Fruit fly (Drosophila melanogaster) whole organism, embryonic: ENCODE data around the gene PGRP-SD.

Experiments
- CG10147 ChIP-seq: fragments of 200-800 bp; sonication (Bioruptor generic); optimal IDR thresholded peaks from 2 replicates; lab custom pipeline; 2019; ENCODE audit warnings: missing biosample characterization, mild to moderate bottlenecking, missing genetic modification characterization, moderate library complexity
- CG10543 ChIP-seq: fragments of 200-800 bp; sonication (Bioruptor generic); optimal IDR thresholded peaks from 3 replicates; lab custom pipeline; 2017; ENCODE audit warnings: missing biosample characterization, mild to moderate bottlenecking, missing genetic modification characterization, moderate library complexity
- CG31365 ChIP-seq: fragments of 200-800 bp; sonication (Bioruptor generic); optimal IDR thresholded peaks from 2 replicates; lab custom pipeline; 2018; ENCODE audit warnings: missing biosample characterization, mild to moderate bottlenecking, missing genetic modification characterization
- CG3847 ChIP-seq: fragments of 200-800 bp; sonication (Bioruptor generic); IDR thresholded peaks from 2 replicates; pipeline ENCODE4 v1.3.6; 2022; ENCODE audit warnings: missing biosample characterization, missing genetic modification characterization
- CG4328 ChIP-seq: fragments of 200-800 bp; sonication (Bioruptor generic); optimal IDR thresholded peaks from 3 replicates; lab custom pipeline; 2017; ENCODE audit warnings: missing biosample characterization, missing genetic modification reagents, missing genetic modification characterization
- CG4360 ChIP-seq: fragments of 200-800 bp; sonication (Bioruptor generic); IDR thresholded peaks from 2 replicates; pipeline ENCODE4 v1.3.6; 2022; ENCODE audit warnings: missing biosample characterization, missing genetic modification characterization
- Dbx ChIP-seq: fragments of 200-800 bp; sonication (Bioruptor generic); IDR thresholded peaks from 3 replicates; pipeline ENCODE4 v1.3.6; 2022; ENCODE audit warnings: missing biosample characterization, missing genetic modification characterization
- E2f2 ChIP-seq: fragments of 200-800 bp; sonication (Bioruptor generic); IDR thresholded peaks from 2 replicates; pipeline ENCODE4 v1.3.6; 2022; ENCODE audit warnings: missing biosample characterization, missing genetic modification characterization
- Ets97D ChIP-seq: fragments of 200-800 bp; sonication (Bioruptor generic); optimal IDR thresholded peaks from 3 replicates; lab custom pipeline; 2016; ENCODE audit warnings: missing biosample characterization, missing genetic modification characterization
- Gug ChIP-seq: fragments of 200-800 bp; sonication (Bioruptor generic); IDR thresholded peaks from 4 replicates; pipeline ENCODE4 v1.3.6; 2022; ENCODE audit warnings: missing biosample characterization, missing genetic modification characterization
- Hr3 ChIP-seq: fragments of 200-800 bp; sonication (Bioruptor generic); optimal IDR thresholded peaks from 3 replicates; lab custom pipeline; 2016; ENCODE audit warnings: missing biosample characterization, missing genetic modification characterization
- MESR4 ChIP-seq: fragments of 200-800 bp; sonication (Bioruptor generic); optimal IDR thresholded peaks from 2 replicates; lab custom pipeline; 2018; ENCODE audit warnings: missing biosample characterization, mild to moderate bottlenecking, missing genetic modification characterization, moderate library complexity
- Pdp1 ChIP-seq, 2 experiments: fragments of 200-800 bp; sonication (Bioruptor generic); optimal IDR thresholded peaks; 3 replicates each; lab custom pipeline; 2016; ENCODE audit warnings: missing biosample characterization in 2 of 2, missing genetic modification characterization in 2 of 2, mild to moderate bottlenecking in 1 of 2, moderate library complexity in 1 of 2
- Sin3A ChIP-seq: fragments of >200 bp; optimal IDR thresholded peaks from 2 replicates; lab custom pipeline; 2018
- YL-1 ChIP-seq: fragments of 200-800 bp; sonication (Bioruptor generic); optimal IDR thresholded peaks from 3 replicates; lab custom pipeline; 2017; ENCODE audit warnings: missing biosample characterization, mild to moderate bottlenecking, missing genetic modification characterization
- bsh ChIP-seq, 2 experiments: fragments of 200-800 bp; sonication (Bioruptor generic); optimal IDR thresholded peaks; 2 replicates each; lab custom pipeline; 2017 to 2018; ENCODE audit warnings: mild to moderate bottlenecking in 2 of 2, missing biosample characterization in 2 of 2, missing genetic modification characterization in 2 of 2, moderate library complexity in 1 of 2
- dm ChIP-seq: fragments of 200-800 bp; sonication (Bioruptor generic); optimal IDR thresholded peaks from 3 replicates; lab custom pipeline; 2016; ENCODE audit warnings: missing biosample characterization, missing genetic modification characterization
- gfzf ChIP-seq: fragments of 200-800 bp; sonication (Bioruptor generic); optimal IDR thresholded peaks from 2 replicates; lab custom pipeline; 2016; ENCODE audit warnings: missing biosample characterization, mild to moderate bottlenecking, missing genetic modification characterization, moderate library complexity
- gt ChIP-seq: fragments of 200-800 bp; sonication (Bioruptor generic); IDR thresholded peaks from 2 replicates; pipeline ENCODE4 v1.3.6; 2022; ENCODE audit warnings: missing biosample characterization, missing genetic modification characterization
- hkb ChIP-seq, 2 experiments: fragments of 200-800 bp in 1 of 2; fragments of >200 bp in 1 of 2; sonication (Bioruptor generic) in 1 of 2; IDR thresholded peaks in 1 of 2; optimal IDR thresholded peaks in 1 of 2; 2 replicates each; pipeline versions ENCODE4 v1.3.6 to Lab custom; 2017 to 2022; ENCODE audit warnings: missing biosample characterization in 1 of 2, missing genetic modification characterization in 1 of 2
- pzg ChIP-seq: fragments of 200-800 bp; sonication (Bioruptor generic); optimal IDR thresholded peaks from 3 replicates; lab custom pipeline; 2018; ENCODE audit warnings: missing biosample characterization, mild to moderate bottlenecking, missing genetic modification characterization, moderate library complexity
- sr ChIP-seq: fragments of 200-800 bp; sonication (Bioruptor generic); IDR thresholded peaks from 3 replicates; pipeline ENCODE4 v1.3.6; 2022; ENCODE audit warnings: missing biosample characterization, missing genetic modification characterization

The PGRP-SD gene

DNA sequence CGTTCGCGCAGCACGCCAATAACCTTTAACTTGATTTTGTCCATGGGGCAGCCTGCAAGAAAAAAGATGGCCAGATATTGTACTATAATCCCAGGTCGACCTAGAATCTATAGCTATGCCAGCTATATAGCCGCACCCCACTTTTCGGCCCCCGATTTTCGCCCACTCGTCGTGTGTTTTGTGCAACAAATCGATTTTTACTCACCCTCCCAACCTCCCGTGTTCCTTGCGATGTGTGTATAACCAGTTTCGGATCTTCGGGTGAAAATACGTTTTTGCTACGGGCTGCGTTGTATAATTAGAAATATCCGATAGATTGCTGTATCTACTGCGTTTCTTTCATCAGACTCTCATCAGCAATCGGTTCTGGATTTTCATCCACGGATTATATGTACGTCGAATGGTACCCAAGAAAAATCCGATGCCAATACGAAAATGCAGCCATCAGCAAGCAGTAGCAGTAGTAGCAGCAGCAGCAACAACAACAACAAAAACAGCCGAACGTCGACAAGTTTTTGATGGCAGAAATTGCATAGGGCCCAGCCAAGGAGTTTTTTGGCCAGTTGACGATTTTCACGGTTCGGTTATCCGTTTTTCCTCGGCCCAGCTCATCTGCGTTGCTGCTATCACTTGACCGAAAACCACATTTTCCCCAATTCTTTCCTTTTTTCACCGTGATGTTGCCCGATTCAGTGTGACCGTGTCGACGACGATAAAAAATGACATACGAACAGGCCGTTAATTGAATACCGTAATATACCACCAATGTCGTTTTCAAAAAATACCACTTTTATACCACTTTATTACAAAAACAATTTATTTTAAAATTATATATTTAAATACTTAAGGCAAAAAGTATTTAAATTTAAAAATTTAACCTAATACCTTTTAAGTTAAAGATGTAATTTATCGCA lies 3.3 kb downstream of the PGRP-SD start, which contains the start of gene CG7492 (continued):
- TF ChIP-seq CG31365 (tag; lab: Kevin White, UChicago) (peak; percentile 41), bsh (GFP tag; optimal IDR thresholded peaks at IDR 0.05; lab: Kevin White, UChicago) (no peak), Sin3A (lab: Kevin White, UChicago) (peak; percentile 4), Ets97D (GFP tag; lab: Kevin White, UChicago) (peak; percentile 22), gfzf (GFP tag; lab: Kevin White, UChicago) (peak; percentile 64), Dbx (GFP tag; lab: Robert Waterston, UW) (0 out of 3 replicates have a peak, but pooled peaks have one; percentile 5), CG4328 (GFP tag; lab: Kevin White, UChicago) (no peak), pzg (GFP tag; lab: Kevin White, UChicago) (peak; percentile 30), MESR4 (GFP tag; lab: Kevin White, UChicago) (peak; percentile 88), hkb (optimal IDR thresholded peaks at IDR 0.05; lab: Kevin White, UChicago) (peak; percentile 32), hkb (GFP tag; IDR thresholded peaks at IDR 0.05; lab: Robert Waterston, UW) (no peak), Pdp1 (GFP tag; optimal IDR thresholded peaks at IDR 0.05; lab: Kevin White, UChicago) (no peak), CG4360 (peak; percentile 92), Hr3 (GFP tag; lab: Kevin White, UChicago) (no peak), CG10543 (GFP tag; lab: Kevin White, UChicago) (no peak), sr (0 out of 3 replicates have a peak, but pooled peaks have one; percentile 34), dm (GFP tag; lab: Kevin White, UChicago) (peak; percentile 2), YL-1 (GFP tag; lab: Kevin White, UChicago) (peak; percentile 78)

DNA sequence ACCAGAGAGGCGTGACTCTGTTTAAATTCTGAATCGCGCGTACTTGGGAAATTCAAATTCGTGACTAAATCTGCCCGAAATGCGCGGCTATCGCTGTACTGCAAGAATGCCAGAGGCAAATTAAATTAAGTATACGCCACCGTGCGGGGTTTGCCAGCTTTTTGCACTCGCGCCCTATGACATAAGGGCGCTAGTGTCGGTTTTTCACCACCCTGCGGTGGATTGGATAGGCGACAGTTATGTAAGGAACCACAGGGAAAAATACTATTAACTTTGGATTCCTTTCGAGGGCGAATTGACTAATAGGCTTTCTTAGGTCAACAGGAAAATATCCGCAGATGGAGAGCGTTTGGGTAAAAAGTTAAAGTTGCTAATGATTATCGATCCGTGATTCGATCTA lies 44.6 kb downstream of the PGRP-SD start, which contains the start of gene CG44195:
Gene CG44195 (minus strand): TSS at position 101 of the 400 bp plus-strand sequence.
- TF ChIP-seq gt (GFP tag; lab: Robert Waterston, UW) (no peak), E2f2 (GFP tag; lab: Robert Waterston, UW) (no peak), CG10147 (no peak), CG3847 (GFP tag; lab: Robert Waterston, UW) (no peak), Gug (GFP tag; lab: Robert Waterston, UW) (no peak)
